Worm (Caenorhabditis elegans): ENCODE results near the gene C42C1.8.

ce11 chrIV:12305956-12306355 lies 15.1 kb downstream of the C42C1.8 start:
- TF ChIP-seq nhr-129 (tag; optimal IDR thresholded peaks at IDR 0.05) (no peak), Y55F3AM.14 (GFP tag; optimal IDR thresholded peaks at IDR 0.05) (no peak)

All from whole organism, L2 larva.